Worm (Caenorhabditis elegans): ENCODE data around the gene C34C12.2.
A peak's percentile ranks its signal among the peaks of the same experiment; 100 is the strongest.

Gene C34C12.2

DNA sequence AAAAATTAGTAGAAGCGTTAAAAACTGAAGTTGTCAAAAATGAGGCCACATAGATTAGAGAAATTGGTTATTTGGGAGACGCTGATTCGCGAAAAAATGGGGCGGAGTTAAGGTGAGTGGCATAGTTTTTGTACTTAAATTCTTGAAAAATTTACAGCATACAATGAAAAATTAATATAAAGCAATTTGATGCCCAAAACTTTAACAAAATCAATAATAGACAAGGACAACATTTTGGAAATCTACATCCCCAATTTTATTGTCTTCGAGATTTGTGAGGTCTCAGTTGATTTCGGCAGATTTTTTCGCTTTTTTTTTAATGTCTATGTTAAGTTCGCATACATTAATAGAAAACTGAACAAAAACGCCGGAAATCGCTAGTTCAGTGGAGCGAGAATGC is 22.7 kb downstream of the C34C12.2 start (continued):
- TF ChIP-seq lsy-2 (tag; optimal IDR thresholded peaks at IDR 0.05) (peak in 1 of 2 experiments; percentile 50), ama-1 (optimal IDR thresholded peaks at IDR 0.05) (no peak), unc-98 (GFP tag; IDR thresholded peaks at IDR 0.05) (peak; percentile 99), lin-14 (GFP tag; optimal IDR thresholded peaks at IDR 0.05) (peak; percentile 41), tlp-1 (tag; optimal IDR thresholded peaks at IDR 0.05) (no peak), elt-2 (tag; optimal IDR thresholded peaks at IDR 0.05) (peak; percentile 21)

DNA sequence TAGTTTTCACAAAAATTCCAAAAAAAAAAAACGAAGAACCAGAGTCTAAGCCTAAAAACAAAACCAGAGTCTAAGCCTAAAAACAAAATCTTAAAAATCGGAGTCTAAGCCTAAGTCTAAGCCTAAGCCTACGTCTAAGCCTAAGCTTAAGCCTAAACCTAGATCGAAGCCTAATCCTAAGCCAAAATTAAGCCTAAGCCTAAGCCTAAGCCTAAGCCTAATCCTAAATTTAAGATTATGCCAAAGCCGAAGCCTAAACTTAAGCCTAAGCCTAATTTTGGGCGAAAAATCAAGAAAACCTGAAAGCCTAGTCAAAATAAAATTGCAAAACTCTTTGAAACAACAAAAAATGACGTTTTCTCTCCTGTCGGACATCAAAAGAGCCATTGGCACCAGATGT is 23.8 kb downstream of the C34C12.2 start:
- TF ChIP-seq pax-3 (tag; optimal IDR thresholded peaks at IDR 0.05) (no peak), aha-1 (tag; optimal IDR thresholded peaks at IDR 0.05) (no peak), unc-98 (GFP tag; IDR thresholded peaks at IDR 0.05) (no peak), efl-1 (optimal IDR thresholded peaks at IDR 0.05) (no peak), efl-1 (GFP tag; optimal IDR thresholded peaks at IDR 0.05 in 1 of 2) (no peak), nhr-28 (tag; optimal IDR thresholded peaks at IDR 0.05) (no peak), blmp-1 (tag; optimal IDR thresholded peaks at IDR 0.05) (no peak), ets-5 (GFP tag; IDR thresholded peaks at IDR 0.05) (no peak), elt-2 (tag; optimal IDR thresholded peaks at IDR 0.05) (no peak), nhr-90 (tag; optimal IDR thresholded peaks at IDR 0.05; ENCODE audit: poor library complexity) (no peak), alr-1 (tag; optimal IDR thresholded peaks at IDR 0.05; ENCODE audit: borderline replicate concordance) (no peak), ces-1 (GFP tag; optimal IDR thresholded peaks at IDR 0.05) (no peak), lin-14 (GFP tag; optimal IDR thresholded peaks at IDR 0.05) (no peak), ceh-88 (GFP tag; IDR thresholded peaks at IDR 0.05) (no peak), ceh-8 (GFP tag; optimal IDR thresholded peaks at IDR 0.05) (no peak)

DNA sequence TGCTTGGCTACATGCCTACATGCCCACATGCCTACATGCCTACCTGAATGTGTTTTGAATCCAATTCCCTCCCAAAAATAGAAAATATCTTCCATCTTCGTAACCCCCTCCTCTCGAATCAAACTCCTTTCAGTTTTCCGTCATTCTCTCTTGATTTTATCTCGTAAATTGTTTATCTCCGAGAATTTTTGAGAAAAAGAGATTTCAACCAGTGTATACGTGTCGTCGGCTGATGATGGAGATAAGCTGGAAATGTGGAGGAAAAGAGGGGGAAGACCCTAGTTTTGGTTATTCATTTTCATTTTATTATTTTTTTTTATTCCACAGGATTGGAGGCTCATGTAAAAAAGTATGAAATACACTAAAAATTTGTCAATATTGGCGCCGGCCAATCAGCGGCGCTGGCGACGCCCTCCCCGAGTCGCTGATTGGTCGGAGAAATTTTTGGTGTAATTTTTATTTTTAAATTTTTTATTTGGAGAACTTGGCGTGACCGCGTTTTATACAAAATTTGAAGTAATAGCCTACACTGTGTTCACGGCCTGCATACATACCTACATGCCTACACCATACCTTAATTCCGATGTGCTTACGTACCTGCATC is 25.3 kb downstream of the C34C12.2 start:
- no peak for TF ChIP-seq C04F5.9 (tag; optimal IDR thresholded peaks at IDR 0.05)
- TF ChIP-seq vab-15 (tag; optimal IDR thresholded peaks at IDR 0.05), result no peak
- TF ChIP-seq ztf-4 (tag; optimal IDR thresholded peaks at IDR 0.05), result no peak
- no peak for TF ChIP-seq snu-23 (GFP tag; optimal IDR thresholded peaks at IDR 0.05)
- no peak for TF ChIP-seq fkh-10 (GFP tag; optimal IDR thresholded peaks at IDR 0.05)
- TF ChIP-seq fkh-8 (tag; optimal IDR thresholded peaks at IDR 0.05), result no peak
- TF ChIP-seq lin-15B (tag; optimal IDR thresholded peaks at IDR 0.05), result no peak
- TF ChIP-seq nhr-85 (tag), result peak; percentile 31
- no peak for TF ChIP-seq lsy-2 (tag; optimal IDR thresholded peaks at IDR 0.05)
- TF ChIP-seq ceh-82 (tag; optimal IDR thresholded peaks at IDR 0.05), result no peak
- TF ChIP-seq nhr-77 (tag; optimal IDR thresholded peaks at IDR 0.05), result no peak
- TF ChIP-seq lin-35 (GFP tag; optimal IDR thresholded peaks at IDR 0.05), result no peak
- no peak for TF ChIP-seq nhr-71 (tag; optimal IDR thresholded peaks at IDR 0.05)
- TF ChIP-seq swsn-7 (tag; optimal IDR thresholded peaks at IDR 0.05), result no peak
- no peak for TF ChIP-seq unc-62 (GFP tag; optimal IDR thresholded peaks at IDR 0.05)
- no peak for TF ChIP-seq ama-1 (optimal IDR thresholded peaks at IDR 0.05)
- peak; percentile 26 for TF ChIP-seq lin-14 (GFP tag; optimal IDR thresholded peaks at IDR 0.05)
- no peak for TF ChIP-seq sox-4 (tag; optimal IDR thresholded peaks at IDR 0.05)
- peak; percentile 0 for TF ChIP-seq rnt-1 (tag; optimal IDR thresholded peaks at IDR 0.05)
- no peak for TF ChIP-seq unc-86 (tag; optimal IDR thresholded peaks at IDR 0.05)
- no peak for TF ChIP-seq ets-5 (GFP tag; IDR thresholded peaks at IDR 0.05)
- no peak for TF ChIP-seq isw-1 (GFP tag; IDR thresholded peaks at IDR 0.05)
- no peak for TF ChIP-seq C16A3.4 (tag; optimal IDR thresholded peaks at IDR 0.05)
- peak; percentile 50 for TF ChIP-seq blmp-1 (tag; optimal IDR thresholded peaks at IDR 0.05)
- TF ChIP-seq alr-1 (tag; optimal IDR thresholded peaks at IDR 0.05; ENCODE audit: borderline replicate concordance), result no peak

DNA sequence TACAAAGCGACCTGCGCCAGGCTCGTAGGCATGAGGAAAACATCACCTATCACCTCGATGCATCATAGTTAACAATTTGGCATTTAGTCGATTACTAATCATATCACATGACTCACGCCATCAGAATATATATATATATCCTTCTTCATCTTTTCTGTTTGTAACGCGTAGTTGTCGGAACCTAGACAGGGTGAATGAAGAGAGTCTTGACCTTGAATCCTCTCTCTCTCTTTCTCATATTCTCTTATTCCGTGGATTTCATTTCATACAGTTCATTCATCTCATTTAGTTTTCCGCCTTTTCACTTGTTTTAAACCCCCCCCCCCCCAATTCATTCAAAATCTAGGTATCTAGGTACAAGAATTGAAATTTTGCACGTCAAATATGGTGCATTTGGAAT is 26.6 kb downstream of the C34C12.2 start:
- TF ChIP-seq unc-62 (GFP tag; optimal IDR thresholded peaks at IDR 0.05) (no peak), nhr-237 (tag; optimal IDR thresholded peaks at IDR 0.05) (no peak), dsc-1 (tag; optimal IDR thresholded peaks at IDR 0.05) (no peak), lin-39 (tag; optimal IDR thresholded peaks at IDR 0.05) (no peak), elt-2 (tag; optimal IDR thresholded peaks at IDR 0.05) (no peak), fos-1 (tag; optimal IDR thresholded peaks at IDR 0.05) (no peak), aha-1 (tag; optimal IDR thresholded peaks at IDR 0.05) (no peak), nhr-84 (tag; optimal IDR thresholded peaks at IDR 0.05) (no peak), nhr-76 (tag; optimal IDR thresholded peaks at IDR 0.05) (no peak), sox-4 (tag; optimal IDR thresholded peaks at IDR 0.05) (no peak), lsy-2 (tag; optimal IDR thresholded peaks at IDR 0.05) (no peak), unc-130 (tag; optimal IDR thresholded peaks at IDR 0.05) (peak; percentile 1), egl-27 (tag; optimal IDR thresholded peaks at IDR 0.05) (no peak), Y116A8C.19 (tag; optimal IDR thresholded peaks at IDR 0.05; ENCODE audit: borderline replicate concordance) (no peak), snu-23 (GFP tag; optimal IDR thresholded peaks at IDR 0.05) (peak; percentile 16), mef-2 (tag; optimal IDR thresholded peaks at IDR 0.05) (no peak), hlh-4 (tag; optimal IDR thresholded peaks at IDR 0.05) (no peak), nhr-77 (tag; optimal IDR thresholded peaks at IDR 0.05) (no peak), mdl-1 (tag; optimal IDR thresholded peaks at IDR 0.05) (no peak)

Measured in whole organism, L1 larva.